Fruit fly (Drosophila melanogaster) Kc167 (cell line): Measurements from ENCODE around the gene HemK2.

ENCODE experiments used
- Myc ChIP-seq: fragments of >200 bp; optimal IDR thresholded peaks from 2 replicates; lab custom pipeline; 2017; ENCODE audit warnings: missing external identifiers
- psq ChIP-seq: fragments of >200 bp; optimal IDR thresholded peaks from 2 replicates; lab custom pipeline; 2017; ENCODE audit warnings: missing external identifiers
- ttk ChIP-seq: sonication (Bioruptor generic); optimal IDR thresholded peaks from 2 replicates; lab custom pipeline; 2017; ENCODE audit warnings: missing external identifiers

dm6 chr2L:2765659-2766373 is 6.3 kb upstream of the HemK2 start, which contains the start of the genes Snx21 and aph-1:
- TF ChIP-seq Myc (lab: Kevin White, UChicago) (no peak), psq (lab: Kevin White, UChicago) (no peak), ttk (lab: Kevin White, UChicago) (no peak)
